Fruit fly (Drosophila melanogaster) whole organism, pupa: Measurements from ENCODE around the gene CG10970.

Experiments used
- CG15710 ChIP-seq: fragments of 200-800 bp; sonication (Bioruptor generic); optimal IDR thresholded peaks from 2 replicates; lab custom pipeline; 2018; ENCODE audit warnings: missing biosample characterization, mild to moderate bottlenecking, missing genetic modification characterization, moderate library complexity
- CG17806 ChIP-seq: fragments of 200-800 bp; sonication (Bioruptor generic); optimal IDR thresholded peaks from 2 replicates; lab custom pipeline; 2018; ENCODE audit warnings: missing biosample characterization, mild to moderate bottlenecking, missing genetic modification characterization, moderate library complexity
- CG8301 ChIP-seq: fragments of 200-800 bp; sonication (Bioruptor generic); optimal IDR thresholded peaks from 2 replicates; lab custom pipeline; 2018; ENCODE audit warnings: missing biosample characterization, mild to moderate bottlenecking, missing genetic modification characterization
- CG9948 ChIP-seq: fragments of 200-800 bp; sonication (Bioruptor generic); optimal IDR thresholded peaks from 2 replicates; lab custom pipeline; 2018; ENCODE audit warnings: missing biosample characterization, mild to moderate bottlenecking, missing genetic modification characterization, moderate library complexity
- EcR ChIP-seq: fragments of 200-800 bp; sonication (Bioruptor generic); optimal IDR thresholded peaks from 3 replicates; lab custom pipeline; 2019; ENCODE audit warnings: missing biosample characterization, missing genetic modification characterization, mild to moderate bottlenecking, moderate library complexity, missing genetic modification reagents
- gl ChIP-seq: fragments of 200-800 bp; sonication (Bioruptor generic); optimal IDR thresholded peaks from 2 replicates; lab custom pipeline; 2018; ENCODE audit warnings: missing biosample characterization, mild to moderate bottlenecking, missing genetic modification characterization

DNA sequence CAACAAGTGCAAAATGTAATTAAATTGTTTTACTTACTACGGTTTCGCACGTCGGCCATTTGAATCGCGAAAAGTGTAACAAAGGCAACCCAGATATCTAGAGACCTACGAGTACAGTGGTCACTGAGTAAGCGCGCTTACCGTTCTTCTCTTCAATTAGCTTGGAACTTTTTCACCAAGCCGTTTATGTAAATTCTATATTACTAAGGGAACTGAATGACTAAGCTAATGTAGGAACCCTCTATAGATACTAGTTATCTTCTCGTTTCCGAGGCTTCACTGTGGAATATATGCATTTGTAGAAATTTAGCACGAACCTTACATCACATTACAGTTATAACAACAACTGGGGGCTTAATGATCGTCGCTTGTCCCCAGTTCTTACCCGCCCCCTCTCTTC, 24.2 kb downstream of the CG10970 start:
- peak; percentile 56 for TF ChIP-seq CG9948 (tag; lab: Kevin White, UChicago)
- TF ChIP-seq CG17806 (tag; lab: Kevin White, UChicago) = peak; percentile 60
- no peak for TF ChIP-seq EcR (GFP tag; lab: Kevin White, UChicago)
- peak; percentile 64 for TF ChIP-seq CG8301 (tag; lab: Kevin White, UChicago)
- TF ChIP-seq CG15710 = peak; percentile 67
- TF ChIP-seq gl (tag; lab: Kevin White, UChicago) = no peak
